Fruit fly (Drosophila melanogaster) whole organism, embryonic: ENCODE data around the gene Ant2.

Experiments
- ATbp ChIP-seq: fragments of 200-800 bp; sonication (Bioruptor generic); optimal IDR thresholded peaks from 2 replicates; lab custom pipeline; 2017; ENCODE audit warnings: missing biosample characterization, mild to moderate bottlenecking, missing genetic modification characterization, missing genetic modification reagents
- Adf1 ChIP-seq: fragments of 200-800 bp; sonication (Bioruptor generic); IDR thresholded peaks from 2 replicates; pipeline ENCODE4 v1.3.6; 2022; ENCODE audit warnings: missing biosample characterization, missing genetic modification characterization
- CG10267 ChIP-seq: fragments of 200-800 bp; sonication (Bioruptor generic); optimal IDR thresholded peaks from 2 replicates; lab custom pipeline; 2018; ENCODE audit warnings: missing biosample characterization, mild to moderate bottlenecking, missing genetic modification characterization, moderate library complexity
- CG12071 ChIP-seq: fragments of 200-800 bp; sonication (Bioruptor generic); optimal IDR thresholded peaks from 3 replicates; lab custom pipeline; 2018; ENCODE audit warnings: missing biosample characterization, mild to moderate bottlenecking, missing genetic modification characterization
- CG12104 ChIP-seq: fragments of 200-800 bp; sonication (Bioruptor generic); optimal IDR thresholded peaks from 3 replicates; lab custom pipeline; 2016; ENCODE audit warnings: missing biosample characterization, missing genetic modification characterization
- CG14965 ChIP-seq: fragments of 200-800 bp; sonication (Bioruptor generic); optimal IDR thresholded peaks from 2 replicates; lab custom pipeline; 2016; ENCODE audit warnings: missing biosample characterization, missing genetic modification characterization, borderline replicate concordance
- CG16863 ChIP-seq: fragments of 200-800 bp; sonication (Bioruptor generic); optimal IDR thresholded peaks from 3 replicates; lab custom pipeline; 2016; ENCODE audit warnings: missing biosample characterization, missing genetic modification characterization
- CG17912 ChIP-seq: fragments of 200-800 bp; sonication (Bioruptor generic); optimal IDR thresholded peaks from 2 replicates; lab custom pipeline; 2018; ENCODE audit warnings: missing biosample characterization, mild to moderate bottlenecking, missing genetic modification characterization
- CG1832 ChIP-seq: fragments of 200-800 bp; sonication (Bioruptor generic); optimal IDR thresholded peaks from 2 replicates; lab custom pipeline; 2017; ENCODE audit warnings: missing biosample characterization, mild to moderate bottlenecking, missing genetic modification characterization, inconsistent platforms
- CG18599 ChIP-seq: fragments of 200-800 bp; sonication (Bioruptor generic); optimal IDR thresholded peaks from 3 replicates; lab custom pipeline; 2017; ENCODE audit warnings: missing biosample characterization, missing genetic modification characterization, mild to moderate bottlenecking, moderate library complexity, missing genetic modification reagents
- CG30403 ChIP-seq: fragments of 200-800 bp; sonication (Bioruptor generic); optimal IDR thresholded peaks from 3 replicates; lab custom pipeline; 2016; ENCODE audit warnings: missing biosample characterization, missing genetic modification characterization
- CG3407 ChIP-seq: fragments of 200-800 bp; sonication (Bioruptor generic); optimal IDR thresholded peaks from 2 replicates; lab custom pipeline; 2018; ENCODE audit warnings: missing biosample characterization, mild to moderate bottlenecking, missing genetic modification characterization
- CG3995 ChIP-seq: fragments of 200-800 bp; sonication (Bioruptor generic); optimal IDR thresholded peaks from 3 replicates; lab custom pipeline; 2016; ENCODE audit warnings: missing biosample characterization, missing genetic modification characterization
- CG6689 ChIP-seq: fragments of 200-800 bp; sonication (Bioruptor generic); IDR thresholded peaks from 2 replicates; pipeline ENCODE4 v1.3.6; 2022; ENCODE audit warnings: missing biosample characterization, missing genetic modification characterization
- CG6765 ChIP-seq: fragments of 200-800 bp; sonication (Bioruptor generic); optimal IDR thresholded peaks from 3 replicates; lab custom pipeline; 2017; ENCODE audit warnings: missing biosample characterization, mild to moderate bottlenecking, missing genetic modification characterization
- CG7271 ChIP-seq: fragments of 200-800 bp; sonication (Bioruptor generic); optimal IDR thresholded peaks from 2 replicates; lab custom pipeline; 2018; ENCODE audit warnings: missing biosample characterization, mild to moderate bottlenecking, missing genetic modification characterization, moderate library complexity
- CG8388 ChIP-seq: fragments of 200-800 bp; sonication (Bioruptor generic); optimal IDR thresholded peaks from 2 replicates; lab custom pipeline; 2019; ENCODE audit warnings: missing biosample characterization, mild to moderate bottlenecking, missing genetic modification characterization, moderate library complexity
- CG9932 ChIP-seq: fragments of 200-800 bp; sonication (Bioruptor generic); IDR thresholded peaks from 2 replicates; pipeline ENCODE4 v1.3.6; 2022; ENCODE audit warnings: missing biosample characterization, missing genetic modification characterization
- Camta ChIP-seq: fragments of 200-800 bp; sonication (Bioruptor generic); optimal IDR thresholded peaks from 2 replicates; lab custom pipeline; 2016; ENCODE audit warnings: missing biosample characterization, missing genetic modification characterization
- Gsc ChIP-seq: fragments of 200-800 bp; sonication (Bioruptor generic); IDR thresholded peaks from 2 replicates; pipeline ENCODE4 v1.3.6; 2022; ENCODE audit warnings: missing biosample characterization, missing genetic modification characterization
- HHEX ChIP-seq: fragments of 200-800 bp; sonication (Bioruptor generic); optimal IDR thresholded peaks from 3 replicates; lab custom pipeline; 2017; ENCODE audit warnings: missing biosample characterization, mild to moderate bottlenecking, missing genetic modification characterization, missing genetic modification reagents
- Hmx ChIP-seq: fragments of 200-800 bp; sonication (Bioruptor generic); optimal IDR thresholded peaks from 2 replicates; lab custom pipeline; 2016; ENCODE audit warnings: missing biosample characterization, missing genetic modification characterization
- Neu2 ChIP-seq: fragments of 200-800 bp; sonication (Bioruptor generic); optimal IDR thresholded peaks from 3 replicates; lab custom pipeline; 2016; ENCODE audit warnings: missing biosample characterization, missing genetic modification characterization, borderline replicate concordance
- PHDP ChIP-seq: fragments of 200-800 bp; sonication (Bioruptor generic); optimal IDR thresholded peaks from 3 replicates; lab custom pipeline; 2018; ENCODE audit warnings: missing biosample characterization, mild to moderate bottlenecking, missing genetic modification characterization, moderate library complexity
- Six4 ChIP-seq: fragments of 200-800 bp; sonication (Bioruptor generic); optimal IDR thresholded peaks from 2 replicates; lab custom pipeline; 2016; ENCODE audit warnings: missing biosample characterization, missing genetic modification characterization
- Tbp ChIP-seq: fragments of >200 bp; optimal IDR thresholded peaks from 2 replicates; lab custom pipeline; 2018; ENCODE audit warnings: missing biosample characterization, missing genetic modification characterization
- ash1 ChIP-seq: fragments of 200-800 bp; sonication (Bioruptor generic); optimal IDR thresholded peaks from 2 replicates; lab custom pipeline; 2018; ENCODE audit warnings: missing biosample characterization, mild to moderate bottlenecking, missing genetic modification characterization
- az2 ChIP-seq: fragments of 200-800 bp; sonication (Bioruptor generic); optimal IDR thresholded peaks from 3 replicates; lab custom pipeline; 2016; ENCODE audit warnings: missing biosample characterization, missing genetic modification characterization
- bowl ChIP-seq: fragments of 200-800 bp; sonication (Bioruptor generic); IDR thresholded peaks from 2 replicates; pipeline ENCODE4 v1.3.6; 2022; ENCODE audit warnings: missing biosample characterization, missing genetic modification characterization
- cad ChIP-seq: fragments of >200 bp; optimal IDR thresholded peaks from 2 replicates; lab custom pipeline; 2017; ENCODE audit warnings: missing biosample characterization, missing genetic modification characterization
- crc ChIP-seq: fragments of 200-800 bp; sonication (Bioruptor generic); optimal IDR thresholded peaks from 2 replicates; lab custom pipeline; 2016; ENCODE audit warnings: missing biosample characterization, missing genetic modification characterization
- crp ChIP-seq, 2 experiments: fragments of 200-800 bp; sonication (Bioruptor generic); optimal IDR thresholded peaks; 2 replicates in 1 of 2; 3 replicates in 1 of 2; lab custom pipeline; 2017; ENCODE audit warnings: missing biosample characterization in 2 of 2, missing genetic modification characterization in 2 of 2, mild to moderate bottlenecking in 1 of 2, moderate library complexity in 1 of 2
- da ChIP-seq: fragments of 200-800 bp; sonication (Bioruptor generic); optimal IDR thresholded peaks from 2 replicates; lab custom pipeline; 2016; ENCODE audit warnings: missing biosample characterization, missing genetic modification characterization
- dysf ChIP-seq: fragments of 200-800 bp; sonication (Bioruptor generic); IDR thresholded peaks from 3 replicates; pipeline ENCODE4 v1.3.6; 2022; ENCODE audit warnings: missing biosample characterization, missing genetic modification characterization
- fd3F ChIP-seq: fragments of 200-800 bp; sonication (Bioruptor generic); optimal IDR thresholded peaks from 2 replicates; lab custom pipeline; 2018; ENCODE audit warnings: missing biosample characterization, mild to moderate bottlenecking, missing genetic modification characterization, moderate library complexity
- gcm2 ChIP-seq: fragments of 200-800 bp; sonication (Bioruptor generic); optimal IDR thresholded peaks from 2 replicates; lab custom pipeline; 2016; ENCODE audit warnings: missing biosample characterization, missing genetic modification characterization
- inv ChIP-seq: fragments of 200-800 bp; sonication (Bioruptor generic); IDR thresholded peaks from 2 replicates; pipeline ENCODE4 v1.3.6; 2022; ENCODE audit warnings: missing biosample characterization, missing genetic modification characterization; ENCODE audit not compliant: partially characterized antibody
- lov ChIP-seq, 2 experiments: fragments of 200-800 bp in 1 of 2; fragments of >200 bp in 1 of 2; sonication (Bioruptor generic) in 1 of 2; IDR thresholded peaks in 1 of 2; optimal IDR thresholded peaks in 1 of 2; 2 replicates in 1 of 2; 3 replicates in 1 of 2; pipeline versions ENCODE4 v1.3.6 to Lab custom; 2017 to 2022; ENCODE audit warnings: missing biosample characterization in 1 of 2, missing genetic modification characterization in 1 of 2
- nom ChIP-seq: fragments of 200-800 bp; sonication (Bioruptor generic); optimal IDR thresholded peaks from 2 replicates; lab custom pipeline; 2017; ENCODE audit warnings: missing biosample characterization, missing genetic modification characterization, mild to moderate bottlenecking, moderate library complexity, missing genetic modification reagents
- p53 ChIP-seq: fragments of 200-800 bp; sonication (Bioruptor generic); optimal IDR thresholded peaks from 2 replicates; lab custom pipeline; 2016; ENCODE audit warnings: missing biosample characterization, missing genetic modification characterization
- pita ChIP-seq: fragments of 200-800 bp; sonication (Bioruptor generic); optimal IDR thresholded peaks from 2 replicates; lab custom pipeline; 2017; ENCODE audit warnings: missing biosample characterization, mild to moderate bottlenecking, missing genetic modification characterization
- ranshi ChIP-seq: fragments of 200-800 bp; sonication (Bioruptor generic); IDR thresholded peaks from 2 replicates; pipeline ENCODE4 v1.3.6; 2022; ENCODE audit warnings: missing biosample characterization, missing genetic modification characterization
- ro ChIP-seq: fragments of 200-800 bp; sonication (Bioruptor generic); IDR thresholded peaks from 2 replicates; pipeline ENCODE4 v1.3.6; 2022; ENCODE audit warnings: missing biosample characterization, missing genetic modification characterization
- sc ChIP-seq, 3 experiments: fragments of >200 bp in 2 of 3; fragments of 200-800 bp in 1 of 3; sonication (Bioruptor generic) in 1 of 3; optimal IDR thresholded peaks; 2 replicates in 2 of 3; 3 replicates in 1 of 3; lab custom pipeline; 2017; ENCODE audit warnings: mild to moderate bottlenecking in 1 of 3, missing biosample characterization in 1 of 3, missing genetic modification characterization in 1 of 3, missing genetic modification reagents in 1 of 3
- tll ChIP-seq, 2 experiments: fragments of 200-800 bp in 1 of 2; fragments of >200 bp in 1 of 2; sonication (Bioruptor generic) in 1 of 2; optimal IDR thresholded peaks; 2 replicates each; lab custom pipeline; 2017 to 2019; ENCODE audit warnings: missing biosample characterization in 2 of 2, missing genetic modification characterization in 2 of 2, mild to moderate bottlenecking in 1 of 2, moderate library complexity in 1 of 2
- tx ChIP-seq: fragments of 200-800 bp; sonication (Bioruptor generic); optimal IDR thresholded peaks from 2 replicates; lab custom pipeline; 2016; ENCODE audit warnings: missing biosample characterization, missing genetic modification characterization
- unpg ChIP-seq: fragments of 200-800 bp; sonication (Bioruptor generic); optimal IDR thresholded peaks from 3 replicates; lab custom pipeline; 2018; ENCODE audit warnings: missing biosample characterization, mild to moderate bottlenecking, missing genetic modification characterization, moderate library complexity
- zen2 ChIP-seq: fragments of 200-800 bp; sonication (Bioruptor generic); IDR thresholded peaks from 3 replicates; pipeline ENCODE4 v1.3.6; 2022; ENCODE audit warnings: missing biosample characterization, missing genetic modification characterization; ENCODE audit not compliant: partially characterized antibody

Gene Ant2

dm6 chrX:10825349-10826129, 38.8 kb upstream of the Ant2 start (continued):
- no peak for TF ChIP-seq Camta (GFP tag; lab: Kevin White, UChicago)
- no peak for TF ChIP-seq Gsc (GFP tag; lab: Robert Waterston, UW)
- peak; percentile 9 for TF ChIP-seq CG12104
- no peak for TF ChIP-seq crc (GFP tag; lab: Kevin White, UChicago)
- TF ChIP-seq CG9932, result no peak
- TF ChIP-seq Six4, result peak; percentile 37
- peak; percentile 54 for TF ChIP-seq CG8388 (GFP tag; lab: Kevin White, UChicago)
- no peak for TF ChIP-seq Adf1 (GFP tag; lab: Robert Waterston, UW)
- no peak for TF ChIP-seq inv (GFP tag; lab: Robert Waterston, UW)
- TF ChIP-seq CG18599 (GFP tag; lab: Kevin White, UChicago), result peak; percentile 55
- no peak for TF ChIP-seq HHEX (GFP tag; lab: Kevin White, UChicago)
- TF ChIP-seq CG7271 (tag; lab: Kevin White, UChicago), result no peak
- TF ChIP-seq lov (optimal IDR thresholded peaks at IDR 0.05; lab: Kevin White, UChicago), result no peak
- TF ChIP-seq lov (GFP tag; IDR thresholded peaks at IDR 0.05; lab: Robert Waterston, UW), result no peak
- 0 out of 2 replicates have a peak, but pooled peaks have one; percentile 14 for TF ChIP-seq ranshi (GFP tag; lab: Robert Waterston, UW)
- no peak for TF ChIP-seq bowl
- no peak for TF ChIP-seq Hmx (GFP tag; lab: Kevin White, UChicago)
- TF ChIP-seq CG3407 (GFP tag; lab: Kevin White, UChicago), result no peak
- peak; percentile 41 for TF ChIP-seq CG30403 (GFP tag; lab: Kevin White, UChicago)
- TF ChIP-seq ash1 (GFP tag; lab: Kevin White, UChicago), result no peak
- TF ChIP-seq unpg (GFP tag; lab: Kevin White, UChicago), result peak; percentile 36
- peak; percentile 30; the same call in 1 of the 2 replicates for TF ChIP-seq CG6689
- no peak for TF ChIP-seq tll (GFP tag; optimal IDR thresholded peaks at IDR 0.05; lab: Kevin White, UChicago)
- TF ChIP-seq dysf (GFP tag; lab: Robert Waterston, UW), result no peak
- TF ChIP-seq pita, result no peak
- TF ChIP-seq p53, result no peak
- no peak for TF ChIP-seq cad (GFP tag; lab: Kevin White, UChicago)
- no peak for TF ChIP-seq Tbp (GFP tag; lab: Kevin White, UChicago)
- peak; percentile 35 for TF ChIP-seq az2 (GFP tag; lab: Kevin White, UChicago)
- peak; percentile 25 for TF ChIP-seq CG16863 (GFP tag; lab: Kevin White, UChicago)
- no peak for TF ChIP-seq nom (GFP tag; lab: Kevin White, UChicago)
- TF ChIP-seq CG14965, result no peak
- TF ChIP-seq da (GFP tag; lab: Kevin White, UChicago), result no peak
- peak; percentile 33 for TF ChIP-seq CG1832
- no peak for TF ChIP-seq zen2
- no peak for TF ChIP-seq CG17912 (GFP tag; lab: Kevin White, UChicago)
- no peak for TF ChIP-seq CG3995 (GFP tag; lab: Kevin White, UChicago)
- TF ChIP-seq CG6765, result no peak
- TF ChIP-seq crp (GFP tag; optimal IDR thresholded peaks at IDR 0.05; lab: Kevin White, UChicago), result no peak
- TF ChIP-seq gcm2 (GFP tag; lab: Kevin White, UChicago), result no peak
- TF ChIP-seq tx (GFP tag; lab: Kevin White, UChicago), result no peak
- TF ChIP-seq sc (optimal IDR thresholded peaks at IDR 0.05; lab: Kevin White, UChicago), result no peak
- TF ChIP-seq sc (GFP tag; optimal IDR thresholded peaks at IDR 0.05; lab: Kevin White, UChicago), result peak; percentile 2
- TF ChIP-seq PHDP (tag; lab: Kevin White, UChicago), result peak; percentile 9
- TF ChIP-seq ro (GFP tag; lab: Robert Waterston, UW), result no peak
- TF ChIP-seq Neu2 (GFP tag; lab: Kevin White, UChicago), result no peak
- no peak for TF ChIP-seq fd3F
- TF ChIP-seq CG12071 (GFP tag; lab: Kevin White, UChicago), result no peak
- peak; percentile 49 for TF ChIP-seq ATbp
- peak; percentile 45 for TF ChIP-seq CG10267
